Fruit fly (Drosophila melanogaster) whole organism, adult: ENCODE data around the gene CG6661.

ENCODE experiments used
- CG1620 ChIP-seq: fragments of 200-800 bp; sonication (Bioruptor generic); optimal IDR thresholded peaks from 2 replicates; lab custom pipeline; 2016; ENCODE audit warnings: missing biosample characterization, missing genetic modification characterization
- CG33017 ChIP-seq: fragments of 200-800 bp; sonication (Bioruptor generic); optimal IDR thresholded peaks from 2 replicates; lab custom pipeline; 2018; ENCODE audit warnings: missing biosample characterization, mild to moderate bottlenecking, missing genetic modification characterization, moderate library complexity
- Clk ChIP-seq: fragments of 200-800 bp; sonication (Bioruptor generic); optimal IDR thresholded peaks from 2 replicates; lab custom pipeline; 2017; ENCODE audit warnings: missing biosample characterization, missing genetic modification characterization
- Mnt ChIP-seq: fragments of 200-800 bp; sonication (Bioruptor generic); optimal IDR thresholded peaks from 2 replicates; lab custom pipeline; 2016; ENCODE audit warnings: missing biosample characterization, mild to moderate bottlenecking, missing genetic modification characterization
- cnc ChIP-seq, 2 experiments: fragments of >200 bp; optimal IDR thresholded peaks; 2 replicates each; lab custom pipeline; 2017
- toe ChIP-seq: fragments of 200-800 bp; sonication (Bioruptor generic); optimal IDR thresholded peaks from 2 replicates; lab custom pipeline; 2016; ENCODE audit warnings: missing biosample characterization, missing genetic modification characterization

- TF ChIP-seq Mnt (GFP tag; lab: Kevin White, UChicago), result peak; percentile 60
- TF ChIP-seq cnc (optimal IDR thresholded peaks at IDR 0.05; lab: Kevin White, UChicago), result no peak
- no peak for TF ChIP-seq CG33017 (tag; lab: Kevin White, UChicago)
- no peak for TF ChIP-seq Clk (GFP tag; lab: Kevin White, UChicago)
- no peak for TF ChIP-seq toe (GFP tag; lab: Kevin White, UChicago)
- peak; percentile 30 for TF ChIP-seq CG1620 (GFP tag; lab: Kevin White, UChicago)
Measured at dm6 chr3L:14001658-14002523, 32.7 kb upstream of the CG6661 start, which contains the start of the genes Nprl3 and upSET.
